Worm (Caenorhabditis elegans) whole organism, late embryonic: ENCODE measurements around the gene Y73F8A.36.

ENCODE experiments used
- F13H6.1 ChIP-seq: sonication (generic microtip); optimal IDR thresholded peaks from 2 replicates; lab custom pipeline; 2016; ENCODE audit warnings: missing genetic modification characterization, missing compliant biosample characterization
- ahr-1 ChIP-seq: sonication (generic microtip); optimal IDR thresholded peaks from 2 replicates; lab custom pipeline; 2016; ENCODE audit warnings: missing genetic modification characterization, missing compliant biosample characterization
- ceh-24 ChIP-seq: sonication (generic microtip); optimal IDR thresholded peaks from 2 replicates; lab custom pipeline; 2016; ENCODE audit warnings: mild to moderate bottlenecking, missing genetic modification characterization, missing compliant biosample characterization
- fkh-10 ChIP-seq: fragments of 150-350 bp; optimal IDR thresholded peaks from 2 replicates; lab custom pipeline; 2014; ENCODE audit warnings: missing biosample characterization, missing genetic modification reagents, missing genetic modification characterization
- fkh-6 ChIP-seq: sonication (generic microtip); optimal IDR thresholded peaks from 2 replicates; lab custom pipeline; 2016; ENCODE audit warnings: missing genetic modification characterization, missing compliant biosample characterization
- gmeb-2 ChIP-seq: sonication (generic microtip); optimal IDR thresholded peaks from 2 replicates; lab custom pipeline; 2016; ENCODE audit warnings: missing genetic modification characterization, inconsistent platforms, missing compliant biosample characterization
- nhr-11 ChIP-seq: fragments of 150-350 bp; optimal IDR thresholded peaks from 2 replicates; lab custom pipeline; 2014; ENCODE audit warnings: missing biosample characterization, missing genetic modification characterization
- unc-42 ChIP-seq: sonication (generic microtip); optimal IDR thresholded peaks from 2 replicates; lab custom pipeline; 2016; ENCODE audit warnings: missing genotype, missing genetic modification characterization, missing compliant biosample characterization
- unc-86 ChIP-seq: sonication (generic microtip); optimal IDR thresholded peaks from 2 replicates; lab custom pipeline; 2016; ENCODE audit warnings: missing genetic modification characterization, missing compliant biosample characterization

DNA sequence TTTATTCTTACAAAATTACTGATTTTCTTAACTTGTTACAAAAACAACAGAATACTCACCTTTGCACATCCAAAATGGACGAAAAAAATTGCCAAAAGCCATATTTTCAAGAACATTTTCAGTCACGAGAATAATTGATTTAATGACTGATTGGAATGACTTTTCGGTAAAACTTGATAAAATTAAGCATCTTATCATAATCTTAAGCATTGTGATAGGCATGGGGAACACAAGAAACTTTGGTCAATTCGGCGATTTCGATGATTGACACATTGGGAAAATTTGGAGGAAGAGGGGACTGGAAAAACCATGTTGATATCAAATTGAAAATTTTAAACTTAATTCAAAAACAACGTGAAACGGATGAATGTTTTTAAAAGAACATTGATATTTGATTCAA is 30.3 kb upstream of the Y73F8A.36 start, which contains the start of gene Y40H7A.10:
- no peak for TF ChIP-seq nhr-11 (tag; lab: Kevin White, UChicago)
- TF ChIP-seq F13H6.1 (tag; lab: Kevin White, UChicago), result no peak
- TF ChIP-seq ahr-1 (tag; lab: Kevin White, UChicago), result no peak
- TF ChIP-seq fkh-10 (GFP tag; lab: Kevin White, UChicago), result no peak
- TF ChIP-seq gmeb-2 (tag; lab: Kevin White, UChicago), result no peak
- TF ChIP-seq fkh-6 (tag; lab: Kevin White, UChicago), result no peak
- no peak for TF ChIP-seq ceh-24 (tag; lab: Kevin White, UChicago)
- no peak for TF ChIP-seq unc-42 (tag; lab: Kevin White, UChicago)
- TF ChIP-seq unc-86, result no peak
